Worm (Caenorhabditis elegans): ENCODE measurements around the gene ZC412.10.

ZC412.10 gene

DNA sequence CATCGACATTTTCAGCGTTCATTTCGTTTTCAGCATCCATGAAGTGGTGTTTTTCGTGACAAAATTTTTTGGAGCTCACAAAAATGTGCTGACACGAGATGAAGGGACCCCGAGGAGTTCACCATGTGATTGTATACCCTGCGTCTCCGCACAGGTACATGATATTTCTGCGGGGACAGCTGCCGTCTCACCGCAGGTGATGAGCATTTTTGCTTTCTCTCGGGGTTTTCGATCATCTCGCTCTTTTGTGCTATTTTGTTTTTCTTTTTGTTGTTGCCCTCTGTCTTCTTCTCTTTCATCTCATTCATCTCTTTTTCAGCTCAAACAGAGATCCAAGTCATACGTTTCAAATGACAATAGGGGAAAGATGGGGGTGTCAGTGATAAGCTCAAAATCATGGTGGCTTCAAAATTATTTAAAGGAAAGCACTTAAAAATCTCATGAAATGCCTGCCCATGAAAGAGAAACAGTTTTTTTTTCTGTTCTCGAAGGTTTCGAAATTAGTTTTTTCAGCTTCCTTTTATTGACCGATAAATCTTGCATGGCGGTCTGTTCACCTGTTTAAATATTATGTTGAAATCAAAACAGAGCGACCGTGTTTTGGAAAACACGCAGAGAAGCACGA lies 29.2 kb downstream of the ZC412.10 start, which contains the start of gene ret-1:
ret-1 (minus strand) TSS at position 123 of the 625 bp plus-strand sequence.
- TF ChIP-seq med-1 (GFP tag; optimal IDR thresholded peaks at IDR 0.05; ENCODE audit: insufficient read depth) (no peak), ztf-23 (GFP tag; IDR thresholded peaks at IDR 0.05) (no peak), T22C8.4 (GFP tag; IDR thresholded peaks at IDR 0.05) (no peak), tab-1 (GFP tag; IDR thresholded peaks at IDR 0.05) (no peak), flt-1 (GFP tag; IDR thresholded peaks at IDR 0.05) (no peak), cog-1 (tag; optimal IDR thresholded peaks at IDR 0.05) (no peak), klf-2 (GFP tag; conservative IDR thresholded peaks at IDR 0.05) (no peak), ref-1 (GFP tag; conservative IDR thresholded peaks at IDR 0.05) (no peak), ztf-29 (GFP tag; IDR thresholded peaks at IDR 0.05) (no peak)

DNA sequence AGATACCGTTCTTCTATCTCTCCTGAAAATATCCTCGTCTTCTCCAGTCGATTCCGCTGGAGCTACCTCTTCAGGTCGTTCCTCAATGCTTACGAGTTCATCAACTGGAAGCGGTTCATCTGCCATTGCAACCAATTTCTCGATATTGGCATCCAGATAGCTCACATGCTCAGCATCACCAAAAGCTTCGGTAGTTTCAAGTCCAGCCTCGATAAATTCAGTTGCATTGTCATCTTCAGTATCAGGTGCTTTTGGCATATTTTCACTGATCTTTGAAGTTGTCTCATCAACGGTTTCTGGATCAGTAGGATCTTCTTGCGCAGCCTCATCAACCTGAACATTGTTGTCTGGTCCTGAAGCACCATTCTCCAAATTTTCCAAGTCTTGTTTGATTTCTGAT lies 35.0 kb downstream of the ZC412.10 start:
- TF ChIP-seq ztf-23 (GFP tag; IDR thresholded peaks at IDR 0.05) (no peak), T22C8.4 (GFP tag; IDR thresholded peaks at IDR 0.05) (no peak), tab-1 (GFP tag; IDR thresholded peaks at IDR 0.05) (no peak), klf-2 (GFP tag; conservative IDR thresholded peaks at IDR 0.05) (no peak), med-1 (GFP tag; optimal IDR thresholded peaks at IDR 0.05; ENCODE audit: insufficient read depth) (no peak), ztf-29 (GFP tag; IDR thresholded peaks at IDR 0.05) (no peak), flt-1 (GFP tag; IDR thresholded peaks at IDR 0.05) (no peak), cog-1 (tag; optimal IDR thresholded peaks at IDR 0.05) (no peak)

DNA sequence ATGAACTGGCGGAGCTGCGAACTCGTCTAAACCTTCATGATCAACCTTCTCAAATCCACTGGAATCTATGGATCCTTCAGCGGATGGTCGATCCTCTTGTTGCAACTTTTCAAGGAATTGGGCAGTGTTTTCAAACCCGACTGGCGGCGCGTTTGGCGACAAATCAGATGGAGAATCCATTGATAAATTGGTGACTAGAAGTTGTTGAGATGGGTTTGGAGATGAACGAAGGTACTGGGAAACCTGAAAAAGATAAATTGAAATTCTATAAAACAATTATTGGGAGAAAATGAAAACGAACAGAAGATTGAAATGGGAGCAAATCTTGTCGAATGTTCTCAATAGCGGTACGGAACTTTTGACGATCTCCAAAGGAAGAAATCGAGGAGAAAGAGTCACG lies 38.5 kb downstream of the ZC412.10 start:
- TF ChIP-seq flt-1 (GFP tag; IDR thresholded peaks at IDR 0.05): no peak
- TF ChIP-seq med-1 (GFP tag; optimal IDR thresholded peaks at IDR 0.05; ENCODE audit: insufficient read depth): no peak
- TF ChIP-seq cog-1 (tag; optimal IDR thresholded peaks at IDR 0.05): no peak
- TF ChIP-seq tab-1 (GFP tag; IDR thresholded peaks at IDR 0.05): no peak
- no peak for TF ChIP-seq ztf-23 (GFP tag; IDR thresholded peaks at IDR 0.05)
- no peak for TF ChIP-seq ztf-29 (GFP tag; IDR thresholded peaks at IDR 0.05)
- no peak for TF ChIP-seq klf-2 (GFP tag; conservative IDR thresholded peaks at IDR 0.05)
- TF ChIP-seq T22C8.4 (GFP tag; IDR thresholded peaks at IDR 0.05): no peak
- TF ChIP-seq ref-1 (GFP tag; conservative IDR thresholded peaks at IDR 0.05): no peak

DNA sequence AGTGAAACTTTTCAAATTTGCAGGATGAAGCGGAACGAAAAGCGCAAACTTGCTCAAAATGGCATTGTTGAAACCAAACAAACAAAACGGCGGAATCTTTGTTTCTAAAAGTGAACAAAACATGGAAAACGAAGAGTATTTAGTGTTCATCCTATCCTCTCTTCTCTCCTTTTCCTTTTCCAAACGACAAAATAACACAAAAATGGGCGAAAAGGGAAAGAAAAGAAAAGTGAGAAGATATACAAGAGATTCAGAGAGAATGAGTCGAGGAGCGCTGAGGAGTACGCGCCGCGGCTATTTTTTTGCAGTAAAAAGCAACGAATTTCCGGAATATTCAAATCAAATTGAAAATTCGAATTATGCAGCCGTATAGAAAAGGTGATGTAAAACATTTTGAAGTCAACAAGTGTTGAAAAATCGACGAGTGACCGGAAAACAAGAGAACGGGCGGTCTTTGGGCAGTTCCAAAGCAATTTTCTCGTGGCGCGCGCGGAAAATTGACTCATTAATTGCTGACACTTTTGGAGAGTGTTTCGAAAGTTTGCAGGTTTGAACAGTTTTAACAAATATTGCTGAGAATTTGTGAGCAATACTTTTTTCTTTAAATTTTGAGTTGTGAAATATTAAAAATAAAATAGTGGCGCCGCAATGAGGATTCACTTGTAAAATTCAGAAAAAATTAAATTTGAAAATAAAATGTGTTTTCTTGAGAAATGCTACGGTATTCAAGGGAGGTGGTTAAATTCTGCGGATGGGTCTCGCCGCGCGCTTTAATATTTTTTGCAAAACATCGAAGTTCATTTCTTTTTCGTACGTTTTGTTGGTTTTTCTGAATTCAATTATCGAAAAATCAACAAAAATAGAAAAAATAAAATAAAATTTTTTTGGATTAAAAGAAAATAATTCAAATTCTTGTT lies 41.3 kb downstream of the ZC412.10 start:
- TF ChIP-seq flt-1 (GFP tag; IDR thresholded peaks at IDR 0.05) (no peak), klf-2 (GFP tag; conservative IDR thresholded peaks at IDR 0.05) (no peak), ztf-29 (GFP tag; IDR thresholded peaks at IDR 0.05) (no peak), T22C8.4 (GFP tag; IDR thresholded peaks at IDR 0.05) (no peak), ref-1 (GFP tag; conservative IDR thresholded peaks at IDR 0.05) (no peak), med-1 (GFP tag; optimal IDR thresholded peaks at IDR 0.05; ENCODE audit: insufficient read depth) (no peak), cog-1 (tag; optimal IDR thresholded peaks at IDR 0.05) (no peak), ztf-23 (GFP tag; IDR thresholded peaks at IDR 0.05) (no peak), tab-1 (GFP tag; IDR thresholded peaks at IDR 0.05) (no peak)

DNA sequence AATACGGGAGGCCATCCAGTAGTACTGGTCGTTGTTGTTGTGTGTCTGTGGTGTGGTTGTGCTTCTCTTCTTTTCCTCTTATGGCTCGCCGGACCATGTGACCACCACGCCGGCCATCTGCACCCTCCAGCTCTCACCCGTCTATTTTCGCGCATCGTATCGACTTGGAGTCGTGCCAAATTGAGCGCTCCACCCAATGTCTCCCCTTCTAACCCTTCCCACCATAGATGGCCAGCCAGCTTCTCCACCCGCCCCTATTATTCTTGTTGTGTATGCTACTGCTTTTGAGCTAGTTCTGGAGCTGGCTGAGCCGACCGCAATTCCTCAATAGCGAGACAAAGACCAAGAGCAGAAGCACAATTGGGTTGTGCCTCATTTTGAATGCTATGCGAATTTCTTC lies 43.4 kb downstream of the ZC412.10 start:
- TF ChIP-seq med-1 (GFP tag; optimal IDR thresholded peaks at IDR 0.05; ENCODE audit: insufficient read depth): no peak
- peak; percentile 63; the same call in 1 of the 2 replicates for TF ChIP-seq ztf-23 (GFP tag; IDR thresholded peaks at IDR 0.05)
- TF ChIP-seq klf-2 (GFP tag; conservative IDR thresholded peaks at IDR 0.05): no peak
- TF ChIP-seq flt-1 (GFP tag; IDR thresholded peaks at IDR 0.05): peak; percentile 51; the same call in 1 of the 2 replicates
- TF ChIP-seq ref-1 (GFP tag; conservative IDR thresholded peaks at IDR 0.05): no peak
- TF ChIP-seq ztf-29 (GFP tag; IDR thresholded peaks at IDR 0.05): no peak

DNA sequence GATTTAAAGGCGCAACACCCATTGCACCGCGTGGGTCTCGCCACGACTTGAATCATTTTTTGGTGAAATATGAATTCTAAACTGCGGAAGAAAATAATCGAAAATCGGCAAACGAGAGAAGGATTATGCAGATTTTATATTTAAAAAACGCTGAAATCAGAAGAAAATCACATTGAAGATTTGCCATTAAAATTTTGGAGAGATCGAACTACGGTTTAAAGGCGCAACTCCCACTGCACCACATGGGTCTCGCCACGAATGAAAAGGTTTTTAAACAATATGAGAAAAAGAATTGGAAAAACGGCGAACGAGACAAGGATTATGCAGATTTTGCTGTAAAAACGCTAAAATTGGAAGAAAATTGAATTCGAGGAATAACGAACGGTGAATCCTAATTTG lies 43.8 kb downstream of the ZC412.10 start:
- TF ChIP-seq tab-1 (GFP tag; IDR thresholded peaks at IDR 0.05) (no peak), ref-1 (GFP tag; conservative IDR thresholded peaks at IDR 0.05) (no peak), klf-2 (GFP tag; conservative IDR thresholded peaks at IDR 0.05) (no peak), med-1 (GFP tag; optimal IDR thresholded peaks at IDR 0.05; ENCODE audit: insufficient read depth) (no peak), ztf-23 (GFP tag; IDR thresholded peaks at IDR 0.05) (no peak), flt-1 (GFP tag; IDR thresholded peaks at IDR 0.05) (no peak), ztf-29 (GFP tag; IDR thresholded peaks at IDR 0.05) (no peak), cog-1 (tag; optimal IDR thresholded peaks at IDR 0.05) (no peak)

DNA sequence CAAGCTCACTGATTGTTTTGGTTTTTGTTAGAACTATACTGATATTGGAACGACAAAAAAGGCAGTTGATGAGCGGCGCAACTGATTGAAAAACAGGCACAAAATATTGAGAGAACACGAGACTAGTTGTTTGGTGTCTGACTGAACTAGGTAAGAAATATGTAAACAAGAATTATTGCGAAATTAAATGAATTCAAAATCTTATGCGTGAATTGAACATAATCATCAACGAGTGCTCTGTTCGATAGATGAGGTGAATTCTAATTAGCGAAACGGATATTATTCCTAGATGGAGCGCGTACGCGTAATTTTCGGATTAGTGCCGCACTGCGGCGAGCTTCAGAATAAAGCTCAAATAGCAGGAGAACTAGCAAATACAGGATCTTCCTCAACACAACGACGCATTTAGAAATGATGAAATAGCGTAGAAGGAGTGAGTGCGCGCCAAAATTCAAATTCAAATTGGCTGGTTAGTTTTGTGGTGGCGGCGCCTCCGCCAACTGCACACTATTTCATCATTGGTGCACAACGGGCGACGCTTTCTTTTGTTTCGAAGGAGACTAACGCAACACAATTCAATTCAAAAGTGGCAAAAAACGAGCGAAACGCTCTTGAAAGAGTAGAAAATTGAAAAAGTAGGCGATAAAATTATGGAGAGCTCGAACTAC lies 44.4 kb downstream of the ZC412.10 start:
- 0 out of 2 replicates have a peak, but pooled peaks have one; percentile 48 for TF ChIP-seq ztf-23 (GFP tag; IDR thresholded peaks at IDR 0.05)
- no peak for TF ChIP-seq med-1 (GFP tag; optimal IDR thresholded peaks at IDR 0.05; ENCODE audit: insufficient read depth)

DNA sequence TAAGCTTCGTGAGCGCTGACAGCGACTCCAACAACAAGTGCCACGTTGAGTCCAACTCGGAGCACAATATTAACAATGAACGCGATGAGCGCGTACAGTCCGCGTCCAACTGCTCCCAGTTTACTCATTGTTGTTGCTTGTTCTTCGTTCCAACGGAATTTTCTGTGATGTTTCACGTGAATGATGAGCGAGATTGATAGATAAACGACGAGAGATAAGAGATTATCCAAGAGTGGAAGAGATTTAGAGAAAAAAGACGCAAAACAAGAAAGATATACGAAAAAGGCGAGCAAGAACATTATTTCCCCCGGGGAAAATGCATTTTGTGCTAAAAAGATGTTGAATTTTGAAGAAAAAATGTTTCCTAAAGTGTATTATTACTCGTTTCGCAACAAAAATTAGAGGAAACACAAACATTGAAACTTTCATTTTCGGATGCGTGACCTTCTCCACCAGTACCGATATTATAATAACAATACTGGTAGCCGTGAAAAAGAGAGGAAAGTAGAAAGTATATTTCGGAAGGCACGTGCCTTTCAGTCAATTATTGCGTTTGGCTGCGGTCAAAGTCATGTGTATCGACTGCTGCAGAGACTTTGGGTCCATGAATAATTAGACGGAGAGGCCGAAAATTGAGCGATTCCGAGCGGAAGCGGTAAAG lies 45.0 kb downstream of the ZC412.10 start:
- TF ChIP-seq cog-1 (tag; optimal IDR thresholded peaks at IDR 0.05) (no peak), flt-1 (GFP tag; IDR thresholded peaks at IDR 0.05) (no peak), tab-1 (GFP tag; IDR thresholded peaks at IDR 0.05) (no peak), med-1 (GFP tag; optimal IDR thresholded peaks at IDR 0.05; ENCODE audit: insufficient read depth) (no peak), klf-2 (GFP tag; conservative IDR thresholded peaks at IDR 0.05) (no peak), ztf-23 (GFP tag; IDR thresholded peaks at IDR 0.05) (no peak), ref-1 (GFP tag; conservative IDR thresholded peaks at IDR 0.05) (no peak), ztf-29 (GFP tag; IDR thresholded peaks at IDR 0.05) (no peak), T22C8.4 (GFP tag; IDR thresholded peaks at IDR 0.05) (no peak)
